Fruit fly (Drosophila melanogaster) whole organism, embryonic: ENCODE measurements around the gene CG5050.

Experiments
- Aef1 ChIP-seq: fragments of 200-800 bp; sonication (Bioruptor generic); IDR thresholded peaks from 3 replicates; pipeline ENCODE4 v1.3.6; 2022; ENCODE audit warnings: missing biosample characterization, missing genetic modification characterization
- Antp ChIP-seq: fragments of 200-800 bp; sonication (Bioruptor generic); optimal IDR thresholded peaks from 3 replicates; lab custom pipeline; 2016; ENCODE audit warnings: missing biosample characterization, missing genetic modification characterization
- B-H1 ChIP-seq: fragments of 200-800 bp; sonication (Bioruptor generic); IDR thresholded peaks from 3 replicates; pipeline ENCODE4 v1.3.6; 2022; ENCODE audit warnings: missing biosample characterization, missing genetic modification characterization
- CG10209 ChIP-seq: fragments of 200-800 bp; sonication (Bioruptor generic); optimal IDR thresholded peaks from 3 replicates; lab custom pipeline; 2017; ENCODE audit warnings: missing biosample characterization, mild to moderate bottlenecking, missing genetic modification characterization, missing genetic modification reagents
- CG10267 ChIP-seq: fragments of 200-800 bp; sonication (Bioruptor generic); optimal IDR thresholded peaks from 2 replicates; lab custom pipeline; 2018; ENCODE audit warnings: missing biosample characterization, mild to moderate bottlenecking, missing genetic modification characterization, moderate library complexity
- CG11093 ChIP-seq: fragments of 200-800 bp; sonication (Bioruptor generic); IDR thresholded peaks from 3 replicates; pipeline ENCODE4 v1.3.6; 2022; ENCODE audit warnings: missing biosample characterization, missing genetic modification characterization
- CG11247 ChIP-seq: fragments of 200-800 bp; sonication (Bioruptor generic); IDR thresholded peaks from 2 replicates; pipeline ENCODE4 v1.3.6; 2022; ENCODE audit warnings: missing biosample characterization, missing genetic modification characterization
- CG11560 ChIP-seq: fragments of 200-800 bp; sonication (Bioruptor generic); IDR thresholded peaks from 3 replicates; pipeline ENCODE4 v1.3.6; 2022; ENCODE audit warnings: missing biosample characterization, missing genetic modification characterization
- CG12219 ChIP-seq: fragments of 200-800 bp; sonication (Bioruptor generic); optimal IDR thresholded peaks from 3 replicates; lab custom pipeline; 2018; ENCODE audit warnings: missing biosample characterization, mild to moderate bottlenecking, missing genetic modification characterization
- CG14050 ChIP-seq: fragments of 200-800 bp; sonication (Bioruptor generic); IDR thresholded peaks from 3 replicates; pipeline ENCODE4 v1.3.6; 2022; ENCODE audit warnings: missing biosample characterization, missing genetic modification characterization
- CG16779 ChIP-seq: fragments of 200-800 bp; sonication (Bioruptor generic); IDR thresholded peaks from 2 replicates; pipeline ENCODE4 v1.3.6; 2022; ENCODE audit warnings: missing biosample characterization, missing genetic modification characterization
- CG18476 ChIP-seq: fragments of 200-800 bp; sonication (Bioruptor generic); optimal IDR thresholded peaks from 2 replicates; lab custom pipeline; 2016; ENCODE audit warnings: missing biosample characterization, mild to moderate bottlenecking, missing genetic modification characterization
- CG18619 ChIP-seq: fragments of 200-800 bp; sonication (Bioruptor generic); optimal IDR thresholded peaks from 3 replicates; lab custom pipeline; 2017; ENCODE audit warnings: missing biosample characterization, mild to moderate bottlenecking, missing genetic modification characterization
- CG18764 ChIP-seq: fragments of 200-800 bp; sonication (Bioruptor generic); optimal IDR thresholded peaks from 3 replicates; lab custom pipeline; 2016; ENCODE audit warnings: missing biosample characterization, missing genetic modification characterization
- CG2678 ChIP-seq: fragments of 200-800 bp; sonication (Bioruptor generic); optimal IDR thresholded peaks from 3 replicates; lab custom pipeline; 2019; ENCODE audit warnings: missing biosample characterization, mild to moderate bottlenecking, missing genetic modification characterization, moderate library complexity
- CG2889 ChIP-seq: fragments of 200-800 bp; sonication (Bioruptor generic); IDR thresholded peaks from 3 replicates; pipeline ENCODE4 v1.3.6; 2022; ENCODE audit warnings: missing biosample characterization, missing genetic modification characterization
- CG32772 ChIP-seq: fragments of 200-800 bp; sonication (Bioruptor generic); IDR thresholded peaks from 2 replicates; pipeline ENCODE4 v1.3.6; 2022; ENCODE audit warnings: missing biosample characterization, missing genetic modification characterization
- CG33557 ChIP-seq: fragments of 200-800 bp; sonication (Bioruptor generic); optimal IDR thresholded peaks from 2 replicates; lab custom pipeline; 2019; ENCODE audit warnings: missing biosample characterization, mild to moderate bottlenecking, missing genetic modification characterization, moderate library complexity
- CG4820 ChIP-seq: fragments of 200-800 bp; sonication (Bioruptor generic); optimal IDR thresholded peaks from 3 replicates; lab custom pipeline; 2016; ENCODE audit warnings: missing biosample characterization, missing genetic modification characterization
- CG6654 ChIP-seq: fragments of 200-800 bp; sonication (Bioruptor generic); optimal IDR thresholded peaks from 2 replicates; lab custom pipeline; 2017; ENCODE audit warnings: missing biosample characterization, mild to moderate bottlenecking, missing genetic modification characterization
- CG8359 ChIP-seq: fragments of 200-800 bp; sonication (Bioruptor generic); optimal IDR thresholded peaks from 2 replicates; lab custom pipeline; 2017; ENCODE audit warnings: missing biosample characterization, mild to moderate bottlenecking, missing genetic modification characterization, borderline replicate concordance
- Dad ChIP-seq: fragments of 200-800 bp; sonication (Bioruptor generic); optimal IDR thresholded peaks from 3 replicates; lab custom pipeline; 2016; ENCODE audit warnings: missing biosample characterization, missing genetic modification characterization
- Dfd ChIP-seq, 2 experiments: fragments of >200 bp; optimal IDR thresholded peaks; 2 replicates each; lab custom pipeline; 2017; ENCODE audit warnings: missing biosample characterization in 2 of 2, missing genetic modification characterization in 2 of 2
- GATAe ChIP-seq: fragments of 200-800 bp; sonication (Bioruptor generic); conservative IDR thresholded peaks from 2 replicates; pipeline ENCODE4 v1.3.6; 2022; ENCODE audit warnings: missing biosample characterization, missing genetic modification characterization
- Kr ChIP-seq: fragments of 200-800 bp; sonication (Bioruptor generic); optimal IDR thresholded peaks from 2 replicates; lab custom pipeline; 2017; ENCODE audit warnings: missing biosample characterization, mild to moderate bottlenecking, missing genetic modification characterization
- MTF-1 ChIP-seq: fragments of 200-800 bp; sonication (Bioruptor generic); optimal IDR thresholded peaks from 2 replicates; lab custom pipeline; 2018; ENCODE audit warnings: missing biosample characterization, mild to moderate bottlenecking, missing genetic modification characterization, borderline replicate concordance
- Sox100B ChIP-seq: fragments of 200-800 bp; sonication (Bioruptor generic); optimal IDR thresholded peaks from 3 replicates; lab custom pipeline; 2018; ENCODE audit warnings: missing biosample characterization, mild to moderate bottlenecking, missing genetic modification characterization
- Xbp1 ChIP-seq: fragments of 200-800 bp; sonication (Bioruptor generic); optimal IDR thresholded peaks from 3 replicates; lab custom pipeline; 2016; ENCODE audit warnings: missing biosample characterization, mild to moderate bottlenecking, missing genetic modification characterization
- bcd ChIP-seq: fragments of 200-800 bp; sonication (Bioruptor generic); optimal IDR thresholded peaks from 2 replicates; lab custom pipeline; 2017; ENCODE audit warnings: missing biosample characterization, mild to moderate bottlenecking, missing genetic modification characterization
- chm ChIP-seq: fragments of 200-800 bp; sonication (Bioruptor generic); IDR thresholded peaks from 2 replicates; pipeline ENCODE4 v1.3.6; 2022; ENCODE audit warnings: missing biosample characterization, missing genetic modification characterization
- dati ChIP-seq: fragments of 200-800 bp; sonication (Bioruptor generic); IDR thresholded peaks from 2 replicates; pipeline ENCODE4 v1.3.6; 2022; ENCODE audit warnings: missing biosample characterization, missing genetic modification characterization
- dmrt11E ChIP-seq: fragments of 200-800 bp; sonication (Bioruptor generic); optimal IDR thresholded peaks from 3 replicates; lab custom pipeline; 2018; ENCODE audit warnings: missing biosample characterization, mild to moderate bottlenecking, missing genetic modification characterization, moderate library complexity
- exex ChIP-seq: fragments of 200-800 bp; sonication (Bioruptor generic); optimal IDR thresholded peaks from 4 replicates; lab custom pipeline; 2018; ENCODE audit warnings: missing biosample characterization, mild to moderate bottlenecking, missing genetic modification characterization, moderate library complexity
- fd64A ChIP-seq: fragments of 200-800 bp; sonication (Bioruptor generic); optimal IDR thresholded peaks from 3 replicates; lab custom pipeline; 2018; ENCODE audit warnings: missing biosample characterization, mild to moderate bottlenecking, missing genetic modification characterization
- fru ChIP-seq: fragments of >200 bp; optimal IDR thresholded peaks from 2 replicates; lab custom pipeline; 2017
- gce ChIP-seq: fragments of 200-800 bp; sonication (Bioruptor generic); IDR thresholded peaks from 3 replicates; pipeline ENCODE4 v1.3.6; 2022; ENCODE audit warnings: missing biosample characterization, missing genetic modification characterization
- gsb ChIP-seq: fragments of 200-800 bp; sonication (Bioruptor generic); IDR thresholded peaks from 2 replicates; pipeline ENCODE4 v1.3.6; 2022; ENCODE audit warnings: missing biosample characterization, missing genetic modification characterization
- hb ChIP-seq: fragments of 200-800 bp; sonication (Bioruptor generic); IDR thresholded peaks from 3 replicates; pipeline ENCODE4 v1.3.6; 2022; ENCODE audit warnings: missing biosample characterization, missing genetic modification characterization; ENCODE audit not compliant: partially characterized antibody
- ind ChIP-seq: fragments of 200-800 bp; sonication (Bioruptor generic); optimal IDR thresholded peaks from 3 replicates; lab custom pipeline; 2016; ENCODE audit warnings: missing biosample characterization, missing genetic modification characterization
- lbe ChIP-seq: fragments of 200-800 bp; sonication (Bioruptor generic); optimal IDR thresholded peaks from 2 replicates; lab custom pipeline; 2016; ENCODE audit warnings: missing biosample characterization, mild to moderate bottlenecking, missing genetic modification characterization
- lola ChIP-seq, 3 experiments: fragments of >200 bp in 2 of 3; fragments of 200-800 bp in 1 of 3; sonication (Bioruptor generic) in 1 of 3; optimal IDR thresholded peaks; 2 replicates each; lab custom pipeline; 2017 to 2019; ENCODE audit warnings: missing biosample characterization in 3 of 3, missing genetic modification characterization in 3 of 3, mild to moderate bottlenecking in 1 of 3, moderate library complexity in 1 of 3
- nom ChIP-seq: fragments of 200-800 bp; sonication (Bioruptor generic); optimal IDR thresholded peaks from 2 replicates; lab custom pipeline; 2017; ENCODE audit warnings: missing biosample characterization, missing genetic modification characterization, mild to moderate bottlenecking, moderate library complexity, missing genetic modification reagents
- p53 ChIP-seq: fragments of 200-800 bp; sonication (Bioruptor generic); optimal IDR thresholded peaks from 2 replicates; lab custom pipeline; 2016; ENCODE audit warnings: missing biosample characterization, missing genetic modification characterization
- pho ChIP-seq: fragments of 200-800 bp; sonication (Bioruptor generic); optimal IDR thresholded peaks from 2 replicates; lab custom pipeline; 2016; ENCODE audit warnings: missing biosample characterization, missing genetic modification characterization
- salm ChIP-seq: fragments of 200-800 bp; sonication (Bioruptor generic); optimal IDR thresholded peaks from 2 replicates; lab custom pipeline; 2018; ENCODE audit warnings: missing biosample characterization, mild to moderate bottlenecking, missing genetic modification characterization
- sc ChIP-seq, 3 experiments: fragments of >200 bp in 2 of 3; fragments of 200-800 bp in 1 of 3; sonication (Bioruptor generic) in 1 of 3; optimal IDR thresholded peaks; 2 replicates in 2 of 3; 3 replicates in 1 of 3; lab custom pipeline; 2017; ENCODE audit warnings: mild to moderate bottlenecking in 1 of 3, missing biosample characterization in 1 of 3, missing genetic modification characterization in 1 of 3, missing genetic modification reagents in 1 of 3
- slou ChIP-seq: fragments of 200-800 bp; sonication (Bioruptor generic); optimal IDR thresholded peaks from 3 replicates; lab custom pipeline; 2016; ENCODE audit warnings: missing biosample characterization, missing genetic modification characterization
- tup ChIP-seq: fragments of 200-800 bp; sonication (Bioruptor generic); optimal IDR thresholded peaks from 2 replicates; lab custom pipeline; 2016; ENCODE audit warnings: missing biosample characterization, mild to moderate bottlenecking, missing genetic modification characterization, moderate library complexity
- zfh1 ChIP-seq: fragments of 200-800 bp; sonication (Bioruptor generic); IDR thresholded peaks from 3 replicates; pipeline ENCODE4 v1.3.6; 2022; ENCODE audit warnings: missing biosample characterization, missing genetic modification characterization

CG5050 gene

dm6 chr2L:17480943-17481580 is 28.3 kb downstream of the CG5050 start, which contains the start of the genes fws and Lamtor3 (continued):
- TF ChIP-seq fd64A (GFP tag; lab: Kevin White, UChicago), result peak; percentile 93
- peak; percentile 99 for TF ChIP-seq gce
- TF ChIP-seq B-H1 (GFP tag; lab: Robert Waterston, UW), result peak; percentile 99
- TF ChIP-seq lbe (GFP tag; lab: Kevin White, UChicago), result peak; percentile 98
- peak; percentile 99 for TF ChIP-seq CG2889 (GFP tag; lab: Robert Waterston, UW)
- no peak for TF ChIP-seq fru
- TF ChIP-seq GATAe (GFP tag; lab: Robert Waterston, UW), result peak; percentile 98
- TF ChIP-seq CG4820, result peak; percentile 95
- TF ChIP-seq CG11560 (tag; lab: Robert Waterston, UW), result peak; percentile 92
- TF ChIP-seq Dad (GFP tag; lab: Kevin White, UChicago), result peak; percentile 85
- peak; percentile 94 for TF ChIP-seq CG18764
- TF ChIP-seq salm (tag; lab: Kevin White, UChicago), result peak; percentile 96
- TF ChIP-seq sc (optimal IDR thresholded peaks at IDR 0.05; lab: Kevin White, UChicago), result no peak
- TF ChIP-seq sc (GFP tag; optimal IDR thresholded peaks at IDR 0.05; lab: Kevin White, UChicago), result peak; percentile 98
- TF ChIP-seq exex (tag; lab: Kevin White, UChicago), result peak; percentile 85
- peak; percentile 98 for TF ChIP-seq CG2678 (tag; lab: Kevin White, UChicago)
- peak; percentile 99 for TF ChIP-seq CG11247 (GFP tag; lab: Robert Waterston, UW)
- TF ChIP-seq ind (GFP tag; lab: Kevin White, UChicago), result peak; percentile 98
- peak; percentile 95 for TF ChIP-seq MTF-1 (GFP tag; lab: Kevin White, UChicago)
- TF ChIP-seq CG32772 (GFP tag; lab: Robert Waterston, UW), result peak; percentile 99
- TF ChIP-seq Xbp1 (GFP tag; lab: Kevin White, UChicago), result peak; percentile 98
- peak; percentile 99 for TF ChIP-seq chm
- peak; percentile 72 for TF ChIP-seq Antp
- TF ChIP-seq CG11093 (GFP tag; lab: Robert Waterston, UW), result peak; percentile 99
- TF ChIP-seq Kr (GFP tag; lab: Kevin White, UChicago), result peak; percentile 29
- peak; percentile 85 for TF ChIP-seq CG33557
- peak; percentile 99 for TF ChIP-seq gsb (GFP tag; lab: Robert Waterston, UW)
- TF ChIP-seq pho, result peak; percentile 88
- TF ChIP-seq CG8359 (GFP tag; lab: Kevin White, UChicago), result peak; percentile 90
- TF ChIP-seq dmrt11E (tag; lab: Kevin White, UChicago), result peak; percentile 98
- peak; percentile 95 for TF ChIP-seq Sox100B (GFP tag; lab: Kevin White, UChicago)
- TF ChIP-seq CG14050, result peak; percentile 99
- TF ChIP-seq CG6654 (GFP tag; lab: Kevin White, UChicago), result peak; percentile 91
- peak; percentile 97 for TF ChIP-seq slou
- TF ChIP-seq bcd (GFP tag; lab: Kevin White, UChicago), result peak; percentile 98
- TF ChIP-seq CG10209 (GFP tag; lab: Kevin White, UChicago), result peak; percentile 99
- TF ChIP-seq nom (GFP tag; lab: Kevin White, UChicago), result peak; percentile 81
- TF ChIP-seq Aef1, result peak; percentile 99
- peak in 1 of 3 experiments; percentile 95 for TF ChIP-seq lola (GFP tag; optimal IDR thresholded peaks at IDR 0.05; lab: Kevin White, UChicago)
- TF ChIP-seq Dfd (GFP tag; optimal IDR thresholded peaks at IDR 0.05; lab: Kevin White, UChicago), result no peak
- TF ChIP-seq dati (GFP tag; lab: Robert Waterston, UW), result peak; percentile 98
- TF ChIP-seq p53 (GFP tag; lab: Kevin White, UChicago), result no peak
- peak; percentile 94 for TF ChIP-seq CG18476 (GFP tag; lab: Kevin White, UChicago)
- peak; percentile 97 for TF ChIP-seq CG18619 (GFP tag; lab: Kevin White, UChicago)
- peak; percentile 86 for TF ChIP-seq tup (GFP tag; lab: Kevin White, UChicago)
- peak; percentile 98 for TF ChIP-seq CG16779
- peak; percentile 95 for TF ChIP-seq CG12219 (GFP tag; lab: Kevin White, UChicago)
- TF ChIP-seq CG10267 (tag; lab: Kevin White, UChicago), result peak; percentile 91
- no peak for TF ChIP-seq hb (GFP tag; lab: Robert Waterston, UW)
- peak; percentile 99 for TF ChIP-seq zfh1
